Fruit fly (Drosophila melanogaster): ENCODE data around the gene CG42271.

DNA sequence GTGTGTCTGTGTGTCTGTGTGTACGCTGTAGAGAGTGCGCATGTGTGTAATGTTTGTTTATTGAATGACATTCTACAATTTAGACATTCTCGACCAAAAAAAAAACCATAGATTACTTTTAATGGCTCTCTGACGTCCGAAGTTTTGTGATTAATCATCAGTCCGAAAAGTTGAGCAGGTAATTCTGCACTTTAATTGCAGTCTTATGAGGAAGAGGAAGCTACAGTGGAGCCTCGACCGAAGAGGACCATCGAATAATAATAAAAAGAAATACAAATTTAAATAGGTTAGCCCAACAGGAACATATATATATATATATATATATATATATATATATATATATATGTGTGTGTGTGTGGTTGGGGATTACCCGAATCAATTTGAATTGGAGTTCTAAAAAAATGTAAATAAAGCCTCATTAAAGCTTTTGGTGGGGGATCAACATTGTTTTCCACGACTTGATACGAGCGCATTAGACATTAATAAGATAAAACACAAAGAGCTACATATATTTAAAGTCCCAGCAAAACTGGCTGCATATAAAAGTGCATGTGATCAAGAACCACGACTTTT lies 24.6 kb downstream of the CG42271 start:
- TF ChIP-seq CG8478 (optimal IDR thresholded peaks at IDR 0.05) (no peak), pan (optimal IDR thresholded peaks at IDR 0.05) (no peak)
